Fruit fly (Drosophila melanogaster) S2 (cell line): ENCODE data around the gene CG14985.

Experiments used
- CG8478 ChIP-seq: fragments of >200 bp; optimal IDR thresholded peaks from 2 replicates; lab custom pipeline; 2018
- CTCF ChIP-seq, 2 experiments: fragments of >200 bp; optimal IDR thresholded peaks; 2 replicates each; lab custom pipeline; 2018

- TF ChIP-seq CG8478 (lab: Kevin White, UChicago): no peak
- TF ChIP-seq CTCF (optimal IDR thresholded peaks at IDR 0.05; lab: Kevin White, UChicago): no peak
Observed at dm6 chr3L:3978762-3979516, 24.3 kb upstream of the CG14985 start.
